Worm (Caenorhabditis elegans) whole organism, mixed stage, embryonic: Measurements from ENCODE around the gene lido-11.

Experiments
- blmp-1 ChIP-seq: fragments of 150-350 bp; optimal IDR thresholded peaks from 2 replicates; lab custom pipeline; 2014; ENCODE audit warnings: missing biosample characterization, missing genetic modification characterization
- ceh-39 ChIP-seq: fragments of 150-350 bp; optimal IDR thresholded peaks from 2 replicates; lab custom pipeline; 2014; ENCODE audit warnings: missing biosample characterization, missing genetic modification characterization
- lin-13 ChIP-seq: fragments of 150-350 bp; optimal IDR thresholded peaks from 2 replicates; lab custom pipeline; 2014; ENCODE audit warnings: missing biosample characterization, missing genetic modification characterization
- lsy-2 ChIP-seq: fragments of 150-350 bp; optimal IDR thresholded peaks from 2 replicates; lab custom pipeline; 2014; ENCODE audit warnings: missing biosample characterization, missing genetic modification characterization
- nhr-12 ChIP-seq: fragments of 150-350 bp; optimal IDR thresholded peaks from 2 replicates; lab custom pipeline; 2014; ENCODE audit warnings: missing biosample characterization, missing genetic modification characterization
- snpc-4 ChIP-seq: fragments of 150-350 bp; optimal IDR thresholded peaks from 2 replicates; lab custom pipeline; 2014; ENCODE audit warnings: missing biosample characterization, missing genetic modification characterization
- sptf-1 ChIP-seq: sonication (generic microtip); optimal IDR thresholded peaks from 2 replicates; lab custom pipeline; 2017; ENCODE audit warnings: mild to moderate bottlenecking, missing genetic modification characterization, moderate library complexity, missing compliant biosample characterization

- TF ChIP-seq lin-13 (tag; lab: Kevin White, UChicago) = no peak
- no peak for TF ChIP-seq ceh-39
- TF ChIP-seq snpc-4 (tag; lab: Kevin White, UChicago) = no peak
- TF ChIP-seq nhr-12 (tag; lab: Kevin White, UChicago) = no peak
- TF ChIP-seq blmp-1 = no peak
- TF ChIP-seq lsy-2 (tag; lab: Kevin White, UChicago) = no peak
- no peak for TF ChIP-seq sptf-1
Measured at ce11 chrII:2985935-2986498, 17.8 kb upstream of the lido-11 start.
